Worm (Caenorhabditis elegans): ENCODE results near the gene srbc-71.
"Not testable (repeated sequence)": the region's sequence is repeated elsewhere in the genome, so short reads cannot be mapped to it uniquely, and the experiment has no call there.

DNA sequence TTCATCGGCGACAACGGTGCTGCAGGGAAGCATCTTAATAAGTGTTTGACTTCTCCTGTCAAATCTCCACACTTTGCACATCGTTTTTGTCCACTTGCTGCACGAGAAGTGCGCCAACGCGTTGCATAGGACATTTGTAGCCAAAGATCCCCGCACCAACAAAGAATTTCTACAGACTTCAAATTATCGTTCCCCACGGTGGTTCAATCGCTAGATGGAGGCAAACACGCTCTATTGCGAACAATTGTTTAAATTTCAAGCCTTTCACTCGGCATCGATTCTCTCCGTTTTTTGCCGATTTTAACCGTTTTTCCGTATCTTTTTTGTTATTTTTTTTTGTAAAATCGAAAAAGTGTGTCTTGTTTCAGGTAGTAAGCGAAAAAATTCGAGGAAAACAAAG is 45.7 kb downstream of the srbc-71 start:
- not testable (repeated sequence) for TF ChIP-seq ets-4 (GFP tag; optimal IDR thresholded peaks at IDR 0.05); B0336.3 (GFP tag; IDR thresholded peaks at IDR 0.05); nfya-1 (tag; optimal IDR thresholded peaks at IDR 0.05; ENCODE audit: borderline replicate concordance, insufficient read depth); ztf-18 (tag; optimal IDR thresholded peaks at IDR 0.05); unc-130 (GFP tag; optimal IDR thresholded peaks at IDR 0.05); snpc-3.4 (tag; optimal IDR thresholded peaks at IDR 0.05); athp-1 (tag; optimal IDR thresholded peaks at IDR 0.05); F22D6.2 (tag; optimal IDR thresholded peaks at IDR 0.05); akir-1 (GFP tag; optimal IDR thresholded peaks at IDR 0.05); pha-4 (tag; optimal IDR thresholded peaks at IDR 0.05); snpc-4 (GFP tag; optimal IDR thresholded peaks at IDR 0.05); snpc-4 (tag; optimal IDR thresholded peaks at IDR 0.05)

All from whole organism, young adult.